Fruit fly (Drosophila melanogaster): Measurements from ENCODE around the gene CG42781.

DNA sequence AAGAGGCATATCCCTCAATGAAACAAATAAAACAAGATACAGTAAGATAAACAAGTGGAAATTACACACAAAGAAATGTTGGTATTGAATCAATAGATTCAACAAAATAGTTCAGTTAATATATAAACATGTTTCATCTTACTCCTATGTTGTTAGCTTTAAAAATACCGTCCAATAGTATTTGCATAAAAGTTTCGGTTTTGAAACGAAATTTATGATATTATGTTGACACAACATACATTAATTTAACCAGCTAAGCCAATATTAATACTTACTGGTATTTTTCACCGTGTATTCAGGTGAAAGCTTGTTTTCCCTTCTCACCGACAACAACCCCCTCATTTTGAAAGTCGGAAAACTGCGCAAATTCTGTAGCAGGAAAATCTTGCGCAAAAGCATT is 44.3 kb downstream of the CG42781 start:
- no peak for TF ChIP-seq insv (optimal IDR thresholded peaks at IDR 0.05)
- no peak for TF ChIP-seq Myc (optimal IDR thresholded peaks at IDR 0.05)
- TF ChIP-seq h (optimal IDR thresholded peaks at IDR 0.05), result no peak
